Fruit fly (Drosophila melanogaster): Measurements from ENCODE around the gene LManIV.
A peak's percentile ranks its signal among the peaks of the same experiment; 100 is the strongest.

The LManIV gene

DNA sequence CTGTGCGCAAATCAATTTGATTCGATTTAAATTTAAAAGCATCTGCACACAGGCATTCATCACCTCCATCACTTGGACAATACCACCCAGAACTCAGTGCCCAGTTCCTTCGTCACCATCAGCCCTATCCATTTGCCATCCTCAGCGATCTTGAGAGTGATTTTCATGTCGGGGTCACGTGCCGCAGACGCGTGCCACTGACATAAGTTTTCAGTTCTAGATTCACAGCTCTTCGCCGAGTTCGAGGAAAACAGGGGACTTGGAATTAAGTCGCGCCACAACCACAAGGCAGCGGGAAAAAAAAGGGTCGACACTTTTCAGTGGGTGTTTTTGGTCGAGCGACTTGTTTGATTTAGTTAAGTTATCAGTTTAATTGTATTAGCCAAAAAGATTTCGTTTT is 29.1 kb downstream of the LManIV start:
- no peak for TF ChIP-seq noc (tag; optimal IDR thresholded peaks at IDR 0.05)

- no peak for TF ChIP-seq noc (tag; optimal IDR thresholded peaks at IDR 0.05)
Observed at dm6 chr2L:8740757-8741278, 31.3 kb downstream of the LManIV start.

DNA sequence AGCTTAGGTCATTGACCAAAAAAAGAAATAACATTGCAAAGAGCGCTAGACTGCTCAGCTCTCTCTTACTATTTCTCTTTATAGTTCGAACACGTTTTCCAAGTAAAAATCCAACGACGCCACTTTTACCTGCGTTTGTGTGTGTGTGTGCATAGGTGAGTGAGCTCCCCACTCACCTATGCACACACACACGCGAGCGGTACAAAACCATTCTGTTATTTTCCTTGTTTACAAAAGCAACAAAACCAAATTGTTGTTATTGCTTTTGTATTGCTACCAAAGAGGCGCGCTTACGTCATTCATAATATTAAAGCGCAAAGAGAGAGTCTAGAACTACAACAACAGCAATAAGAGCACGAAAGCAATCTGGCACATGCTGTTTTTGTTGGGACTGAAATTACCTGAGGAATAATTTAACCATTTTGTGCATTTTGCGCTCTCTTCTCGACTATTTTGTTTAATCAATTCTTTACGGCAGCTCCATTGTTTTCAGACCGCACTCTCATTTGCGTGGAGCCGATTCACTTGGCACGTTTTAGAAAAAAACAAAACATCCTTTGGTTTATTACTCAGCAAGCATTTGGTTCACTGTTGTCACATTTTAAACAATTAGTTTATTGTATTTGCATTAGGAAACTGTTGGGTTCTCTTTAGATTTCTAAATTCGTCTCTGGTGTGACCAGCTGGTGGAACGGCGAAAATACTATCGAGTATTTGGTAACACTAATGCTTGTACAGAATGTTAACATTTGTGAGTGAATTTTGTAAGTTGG is 32.0 kb downstream of the LManIV start, which contains the start of gene raw:
Gene raw, minus strand, starts transcription at position 677 of the 773 bp plus-strand sequence.
- TF ChIP-seq noc (tag; optimal IDR thresholded peaks at IDR 0.05), result peak; percentile 18

dm6 chr2L:8738253-8738665 is 33.9 kb downstream of the LManIV start:
- peak; percentile 89 for TF ChIP-seq noc (tag; optimal IDR thresholded peaks at IDR 0.05)

- no peak for TF ChIP-seq noc (tag; optimal IDR thresholded peaks at IDR 0.05)
Observed at dm6 chr2L:8736383-8736782, 35.8 kb downstream of the LManIV start.

- peak; percentile 76 for TF ChIP-seq noc (tag; optimal IDR thresholded peaks at IDR 0.05)
Observed at dm6 chr2L:8735572-8735996, 36.6 kb downstream of the LManIV start.

- TF ChIP-seq noc (tag; optimal IDR thresholded peaks at IDR 0.05), result no peak
Observed at dm6 chr2L:8734998-8735397, 37.1 kb downstream of the LManIV start.

DNA sequence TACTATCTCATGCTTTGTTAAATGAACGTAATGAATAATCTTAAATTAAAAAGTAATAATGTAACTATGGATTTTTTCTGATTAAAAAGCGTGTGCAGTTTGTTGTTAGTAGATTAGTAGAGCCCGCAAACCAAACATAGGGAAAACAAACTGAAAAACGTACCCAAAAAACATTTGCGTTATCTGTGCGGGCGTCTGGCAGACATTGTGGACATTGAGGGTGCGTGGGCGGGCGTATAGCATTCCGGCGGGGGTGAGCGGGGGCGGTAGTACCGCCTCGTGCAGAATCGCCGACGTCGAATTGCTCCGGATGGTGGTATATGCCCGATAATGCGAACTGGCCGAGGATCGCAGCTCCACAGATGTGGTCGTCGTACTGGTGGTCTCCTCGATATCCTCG is 37.8 kb downstream of the LManIV start:
- TF ChIP-seq noc (tag; optimal IDR thresholded peaks at IDR 0.05), result no peak

dm6 chr2L:8732702-8733101 is 39.4 kb downstream of the LManIV start:
- TF ChIP-seq noc (tag; optimal IDR thresholded peaks at IDR 0.05), result peak; percentile 40

dm6 chr2L:8721028-8721427 is 51.1 kb downstream of the LManIV start:
- TF ChIP-seq noc (tag; optimal IDR thresholded peaks at IDR 0.05), result no peak

- TF ChIP-seq noc (tag; optimal IDR thresholded peaks at IDR 0.05), result peak; percentile 57
Observed at dm6 chr2L:8719757-8720156, 52.4 kb downstream of the LManIV start.
